Fruit fly (Drosophila melanogaster) whole organism, wandering third instar larva: Measurements from ENCODE around the gene Herp.

Experiments
- Abd-B ChIP-seq: fragments of >200 bp; optimal IDR thresholded peaks from 2 replicates; lab custom pipeline; 2017; ENCODE audit warnings: missing biosample characterization, missing genetic modification characterization
- CG32264 ChIP-seq: fragments of 200-800 bp; sonication (Bioruptor generic); optimal IDR thresholded peaks from 2 replicates; lab custom pipeline; 2016; ENCODE audit warnings: missing biosample characterization, missing genetic modification characterization
- CG9705 ChIP-seq: fragments of 200-800 bp; sonication (Bioruptor generic); optimal IDR thresholded peaks from 2 replicates; lab custom pipeline; 2018; ENCODE audit warnings: missing biosample characterization, mild to moderate bottlenecking, missing genetic modification characterization
- CrebA ChIP-seq: fragments of 200-800 bp; sonication (Bioruptor generic); optimal IDR thresholded peaks from 2 replicates; lab custom pipeline; 2016; ENCODE audit warnings: missing biosample characterization, mild to moderate bottlenecking, missing genetic modification characterization, borderline replicate concordance
- Dfd ChIP-seq: fragments of >200 bp; optimal IDR thresholded peaks from 2 replicates; lab custom pipeline; 2017; ENCODE audit warnings: missing biosample characterization, missing genetic modification characterization
- Dif ChIP-seq: fragments of 200-275, 200-300 bp; sonication (Bioruptor generic); optimal IDR thresholded peaks from 2 replicates; lab custom pipeline; 2018; ENCODE audit warnings: missing biosample characterization, missing genetic modification characterization; ENCODE audit not compliant: partially characterized antibody
- GATAd ChIP-seq: sonication (Bioruptor generic); optimal IDR thresholded peaks from 2 replicates; lab custom pipeline; 2016; ENCODE audit warnings: missing biosample characterization, missing genetic modification characterization
- HLH106 ChIP-seq: fragments of 200-800 bp; optimal IDR thresholded peaks from 3 replicates; lab custom pipeline; 2019; ENCODE audit warnings: missing biosample characterization, mild to moderate bottlenecking, missing genetic modification characterization, moderate library complexity
- Hnf4 ChIP-seq: fragments of 200-800 bp; sonication (Bioruptor generic); optimal IDR thresholded peaks from 2 replicates; lab custom pipeline; 2016; ENCODE audit warnings: missing biosample characterization, mild to moderate bottlenecking, missing genetic modification characterization
- Hr78 ChIP-seq: fragments of >200 bp; optimal IDR thresholded peaks from 2 replicates; lab custom pipeline; 2017; ENCODE audit warnings: missing biosample characterization, missing genetic modification characterization
- Hr83 ChIP-seq: fragments of 200-300 bp; sonication (Bioruptor generic); optimal IDR thresholded peaks from 2 replicates; lab custom pipeline; 2016; ENCODE audit warnings: missing biosample characterization, mild to moderate bottlenecking, missing genetic modification characterization, moderate library complexity; ENCODE audit not compliant: poor library complexity, severe bottlenecking
- Jra ChIP-seq: sonication (Bioruptor generic); optimal IDR thresholded peaks from 2 replicates; lab custom pipeline; 2016; ENCODE audit warnings: missing biosample characterization, missing genetic modification characterization
- Mio ChIP-seq: sonication (Bioruptor generic); optimal IDR thresholded peaks from 2 replicates; lab custom pipeline; 2016; ENCODE audit warnings: missing biosample characterization, missing genetic modification characterization
- Myc ChIP-seq: fragments of >200 bp; optimal IDR thresholded peaks from 2 replicates; lab custom pipeline; 2017
- N ChIP-seq: fragments of >200 bp; optimal IDR thresholded peaks from 2 replicates; lab custom pipeline; 2018; ENCODE audit warnings: missing biosample characterization, missing external identifiers, missing genetic modification characterization
- OdsH ChIP-seq: fragments of 200-800 bp; sonication (Bioruptor generic); optimal IDR thresholded peaks from 2 replicates; lab custom pipeline; 2016; ENCODE audit warnings: missing biosample characterization, mild to moderate bottlenecking, missing genetic modification characterization
- Rel ChIP-seq, 2 experiments: fragments of 200-800 bp; sonication (Bioruptor generic) in 1 of 2; optimal IDR thresholded peaks; 2 replicates in 1 of 2; 3 replicates in 1 of 2; lab custom pipeline; 2016 to 2019; ENCODE audit warnings: mild to moderate bottlenecking in 2 of 2, missing biosample characterization in 2 of 2, missing genetic modification characterization in 2 of 2, moderate library complexity in 1 of 2
- Sp1 ChIP-seq: fragments of 200-800 bp; sonication (Bioruptor generic); optimal IDR thresholded peaks from 3 replicates; lab custom pipeline; 2019; ENCODE audit warnings: missing biosample characterization, mild to moderate bottlenecking, missing genetic modification characterization, moderate library complexity
- Vsx2 ChIP-seq: fragments of 200-300, 225-300 bp; sonication (Bioruptor generic); optimal IDR thresholded peaks from 2 replicates; lab custom pipeline; 2018; ENCODE audit warnings: missing biosample characterization, missing genetic modification characterization; ENCODE audit not compliant: partially characterized antibody
- br ChIP-seq: fragments of 200-800 bp; sonication (Bioruptor generic); optimal IDR thresholded peaks from 2 replicates; lab custom pipeline; 2016; ENCODE audit warnings: missing biosample characterization, missing genetic modification characterization
- brk ChIP-seq: fragments of 200-800 bp; sonication (Bioruptor generic); optimal IDR thresholded peaks from 2 replicates; lab custom pipeline; 2016; ENCODE audit warnings: missing biosample characterization, mild to moderate bottlenecking, missing genetic modification characterization
- dl ChIP-seq, 2 experiments: fragments of 175-275, 200-275 bp in 1 of 2; fragments of 200-275 bp in 1 of 2; sonication (Bioruptor generic); optimal IDR thresholded peaks; lab custom pipeline; 2018; ENCODE audit warnings: mild to moderate bottlenecking in 2 of 2, missing biosample characterization in 2 of 2, missing genetic modification characterization in 2 of 2, moderate library complexity in 2 of 2; ENCODE audit not compliant: partially characterized antibody in 2 of 2, insufficient read depth in 1 of 2
- dmrt93B ChIP-seq: fragments of 200-800 bp; sonication (Bioruptor generic); optimal IDR thresholded peaks from 2 replicates; lab custom pipeline; 2018; ENCODE audit warnings: missing biosample characterization, mild to moderate bottlenecking, missing genetic modification characterization
- dsf ChIP-seq: sonication (Bioruptor generic); optimal IDR thresholded peaks from 2 replicates; lab custom pipeline; 2016; ENCODE audit warnings: missing biosample characterization, missing genetic modification characterization, borderline replicate concordance
- ey ChIP-seq: fragments of 200-800 bp; sonication (Bioruptor generic); optimal IDR thresholded peaks from 2 replicates; lab custom pipeline; 2016; ENCODE audit warnings: missing biosample characterization, missing genetic modification characterization
- foxo ChIP-seq, 2 experiments: fragments of 200-800 bp; sonication (Bioruptor generic); optimal IDR thresholded peaks; 2 replicates in 1 of 2; 3 replicates in 1 of 2; lab custom pipeline; 2016 to 2017; ENCODE audit warnings: missing biosample characterization in 2 of 2, missing genetic modification characterization in 2 of 2
- fru ChIP-seq: fragments of 200-800 bp; sonication (Bioruptor generic); optimal IDR thresholded peaks from 3 replicates; lab custom pipeline; 2016; ENCODE audit warnings: missing biosample characterization, mild to moderate bottlenecking, missing genetic modification characterization
- h ChIP-seq: fragments of 200-800 bp; sonication (Bioruptor generic); optimal IDR thresholded peaks from 3 replicates; lab custom pipeline; 2016; ENCODE audit warnings: missing biosample characterization, mild to moderate bottlenecking, missing genetic modification characterization
- jim ChIP-seq: fragments of 175-275, 200-325 bp; sonication (Bioruptor generic); optimal IDR thresholded peaks from 2 replicates; lab custom pipeline; 2016; ENCODE audit warnings: missing biosample characterization, mild to moderate bottlenecking, missing genetic modification characterization
- lola ChIP-seq: fragments of >200 bp; optimal IDR thresholded peaks from 2 replicates; lab custom pipeline; 2017; ENCODE audit warnings: missing biosample characterization, missing genetic modification characterization
- pan ChIP-seq: fragments of >200 bp; optimal IDR thresholded peaks from 2 replicates; lab custom pipeline; 2017
- psq ChIP-seq: fragments of 200-800 bp; sonication (Bioruptor generic); optimal IDR thresholded peaks from 3 replicates; lab custom pipeline; 2017; ENCODE audit warnings: missing biosample characterization, mild to moderate bottlenecking, missing genetic modification characterization, moderate library complexity
- rgr ChIP-seq: fragments of 200-800 bp; sonication (Bioruptor generic); optimal IDR thresholded peaks from 3 replicates; lab custom pipeline; 2016; ENCODE audit warnings: missing biosample characterization, mild to moderate bottlenecking, missing genetic modification characterization
- sage ChIP-seq: fragments of 200-800 bp; sonication (Bioruptor generic); optimal IDR thresholded peaks from 2 replicates; lab custom pipeline; 2016; ENCODE audit warnings: missing biosample characterization, mild to moderate bottlenecking, missing genetic modification characterization
- sv ChIP-seq: fragments of 200-800 bp; sonication (Bioruptor generic); optimal IDR thresholded peaks from 3 replicates; lab custom pipeline; 2016; ENCODE audit warnings: missing biosample characterization, missing genetic modification characterization
- tai ChIP-seq: sonication (Bioruptor generic); optimal IDR thresholded peaks from 2 replicates; lab custom pipeline; 2016; ENCODE audit warnings: missing biosample characterization, missing genetic modification characterization
- usp ChIP-seq: fragments of >200 bp; optimal IDR thresholded peaks from 2 replicates; lab custom pipeline; 2017; ENCODE audit warnings: missing biosample characterization, missing genetic modification characterization
- woc ChIP-seq: sonication (Bioruptor generic); optimal IDR thresholded peaks from 2 replicates; lab custom pipeline; 2016; ENCODE audit warnings: missing biosample characterization, mild to moderate bottlenecking, missing genetic modification characterization

Gene Herp

dm6 chr2L:7809699-7810088 lies 9.8 kb upstream of the Herp start:
- TF ChIP-seq Sp1 (GFP tag; lab: Kevin White, UChicago) (peak; percentile 26), N (GFP tag; lab: Kevin White, UChicago) (peak; percentile 71), dl (GFP tag; optimal IDR thresholded peaks at IDR 0.05; lab: Kevin White, UChicago; ENCODE audit: insufficient read depth in 1 of 2, partially characterized antibody in 2 of 2) (peak; percentile 93 to 95), Dfd (GFP tag; lab: Kevin White, UChicago) (no peak), Dif (GFP tag; lab: Kevin White, UChicago) (peak; percentile 99), brk (no peak), tai (no peak), GATAd (GFP tag; lab: Kevin White, UChicago) (no peak), ey (GFP tag; lab: Kevin White, UChicago) (peak; percentile 6), dmrt93B (GFP tag; lab: Kevin White, UChicago) (no peak), Hr78 (GFP tag; lab: Kevin White, UChicago) (no peak), Hnf4 (GFP tag; lab: Kevin White, UChicago) (no peak), CG32264 (GFP tag; lab: Kevin White, UChicago) (no peak), lola (no peak), sage (GFP tag; lab: Kevin White, UChicago) (no peak), psq (GFP tag; lab: Kevin White, UChicago) (peak; percentile 30), foxo (GFP tag; optimal IDR thresholded peaks at IDR 0.05; lab: Kevin White, UChicago) (no peak), Hr83 (GFP tag; lab: Kevin White, UChicago) (peak; percentile 95), sv (GFP tag; lab: Kevin White, UChicago) (no peak), woc (GFP tag; lab: Kevin White, UChicago) (no peak), dsf (GFP tag; lab: Kevin White, UChicago) (no peak), usp (GFP tag; lab: Kevin White, UChicago) (no peak), Mio (GFP tag; lab: Kevin White, UChicago) (no peak), CG9705 (GFP tag; lab: Kevin White, UChicago) (peak; percentile 19), br (GFP tag; lab: Kevin White, UChicago) (peak; percentile 40), Myc (lab: Kevin White, UChicago) (no peak), HLH106 (no peak), fru (peak; percentile 53), CrebA (GFP tag; lab: Kevin White, UChicago) (no peak), Vsx2 (GFP tag; lab: Kevin White, UChicago) (peak; percentile 99), Jra (GFP tag; lab: Kevin White, UChicago) (peak; percentile 39), Rel (GFP tag; optimal IDR thresholded peaks at IDR 0.05; lab: Kevin White, UChicago) (no peak), Rel (tag; optimal IDR thresholded peaks at IDR 0.05; lab: Kevin White, UChicago) (peak; percentile 68), h (GFP tag; lab: Kevin White, UChicago) (peak; percentile 59), pan (no peak), rgr (GFP tag; lab: Kevin White, UChicago) (peak; percentile 41), Abd-B (no peak), jim (GFP tag; lab: Kevin White, UChicago) (no peak), OdsH (GFP tag; lab: Kevin White, UChicago) (no peak)

- TF ChIP-seq HLH106, result no peak
- peak; percentile 18 for TF ChIP-seq jim (GFP tag; lab: Kevin White, UChicago)
- peak; percentile 16 for TF ChIP-seq brk
Observed at dm6 chr2L:7808886-7809698, 9.2 kb upstream of the Herp start.
